Worm (Caenorhabditis elegans): ENCODE measurements around the gene Y39G8B.5.

The Y39G8B.5 gene

ce11 chrII:13981819-13982218, 9.8 kb downstream of the Y39G8B.5 start:
- TF ChIP-seq T22C8.4 (GFP tag; IDR thresholded peaks at IDR 0.05) = no peak
- TF ChIP-seq tab-1 (GFP tag; IDR thresholded peaks at IDR 0.05) = no peak
- no peak for TF ChIP-seq ref-1 (GFP tag; conservative IDR thresholded peaks at IDR 0.05)
- TF ChIP-seq ztf-23 (GFP tag; IDR thresholded peaks at IDR 0.05) = no peak
- TF ChIP-seq flt-1 (GFP tag; IDR thresholded peaks at IDR 0.05) = no peak
- no peak for TF ChIP-seq ztf-29 (GFP tag; IDR thresholded peaks at IDR 0.05)
- TF ChIP-seq klf-2 (GFP tag; conservative IDR thresholded peaks at IDR 0.05) = no peak
- no peak for TF ChIP-seq med-1 (GFP tag; optimal IDR thresholded peaks at IDR 0.05; ENCODE audit: insufficient read depth)
- no peak for TF ChIP-seq cog-1 (tag; optimal IDR thresholded peaks at IDR 0.05)

- TF ChIP-seq cog-1 (tag; optimal IDR thresholded peaks at IDR 0.05) (no peak), ref-1 (GFP tag; conservative IDR thresholded peaks at IDR 0.05) (no peak), tab-1 (GFP tag; IDR thresholded peaks at IDR 0.05) (no peak), med-1 (GFP tag; optimal IDR thresholded peaks at IDR 0.05; ENCODE audit: insufficient read depth) (no peak), ztf-23 (GFP tag; IDR thresholded peaks at IDR 0.05) (no peak), ztf-29 (GFP tag; IDR thresholded peaks at IDR 0.05) (no peak), klf-2 (GFP tag; conservative IDR thresholded peaks at IDR 0.05) (no peak), flt-1 (GFP tag; IDR thresholded peaks at IDR 0.05) (no peak), T22C8.4 (GFP tag; IDR thresholded peaks at IDR 0.05) (no peak)
Observed at ce11 chrII:13981097-13981496, 10.5 kb downstream of the Y39G8B.5 start, which contains the start of gene Y39G8B.9. Gene Y39G8B.9 (plus strand): TSS chrII:13981365.

- no peak for TF ChIP-seq klf-2 (GFP tag; conservative IDR thresholded peaks at IDR 0.05)
- no peak for TF ChIP-seq ztf-23 (GFP tag; IDR thresholded peaks at IDR 0.05)
- TF ChIP-seq ref-1 (GFP tag; conservative IDR thresholded peaks at IDR 0.05) = no peak
- TF ChIP-seq med-1 (GFP tag; optimal IDR thresholded peaks at IDR 0.05; ENCODE audit: insufficient read depth) = no peak
- TF ChIP-seq ztf-29 (GFP tag; IDR thresholded peaks at IDR 0.05) = no peak
- no peak for TF ChIP-seq cog-1 (tag; optimal IDR thresholded peaks at IDR 0.05)
- no peak for TF ChIP-seq flt-1 (GFP tag; IDR thresholded peaks at IDR 0.05)
- no peak for TF ChIP-seq tab-1 (GFP tag; IDR thresholded peaks at IDR 0.05)
- TF ChIP-seq T22C8.4 (GFP tag; IDR thresholded peaks at IDR 0.05) = no peak
Observed at ce11 chrII:13979833-13980513, 11.7 kb downstream of the Y39G8B.5 start, which contains the start of gene sre-48. Gene sre-48 (minus strand): TSS chrII:13979883.

- TF ChIP-seq T22C8.4 (GFP tag; IDR thresholded peaks at IDR 0.05) (no peak), ztf-23 (GFP tag; IDR thresholded peaks at IDR 0.05) (no peak), ztf-29 (GFP tag; IDR thresholded peaks at IDR 0.05) (no peak), klf-2 (GFP tag; conservative IDR thresholded peaks at IDR 0.05) (no peak), ref-1 (GFP tag; conservative IDR thresholded peaks at IDR 0.05) (no peak), flt-1 (GFP tag; IDR thresholded peaks at IDR 0.05) (no peak), med-1 (GFP tag; optimal IDR thresholded peaks at IDR 0.05; ENCODE audit: insufficient read depth) (no peak), tab-1 (GFP tag; IDR thresholded peaks at IDR 0.05) (no peak), cog-1 (tag; optimal IDR thresholded peaks at IDR 0.05) (no peak)
Observed at ce11 chrII:13977701-13978100, 13.9 kb downstream of the Y39G8B.5 start.

ce11 chrII:13976161-13976560, 15.5 kb downstream of the Y39G8B.5 start, which contains the start of gene Y39G8B.2:
Gene Y39G8B.2 (minus strand): TSS chrII:13976221.
- TF ChIP-seq tab-1 (GFP tag; IDR thresholded peaks at IDR 0.05) = peak; percentile 71; the same call in 1 of the 2 replicates
- TF ChIP-seq ztf-29 (GFP tag; IDR thresholded peaks at IDR 0.05) = peak; percentile 52; the same call in 1 of the 2 replicates
- TF ChIP-seq ref-1 (GFP tag; conservative IDR thresholded peaks at IDR 0.05) = no peak
- peak; percentile 76 for TF ChIP-seq flt-1 (GFP tag; IDR thresholded peaks at IDR 0.05)
- 0 out of 2 replicates have a peak, but pooled peaks have one; percentile 41 for TF ChIP-seq klf-2 (GFP tag; conservative IDR thresholded peaks at IDR 0.05)
- TF ChIP-seq T22C8.4 (GFP tag; IDR thresholded peaks at IDR 0.05) = no peak
- TF ChIP-seq ztf-23 (GFP tag; IDR thresholded peaks at IDR 0.05) = peak; percentile 83
- peak; percentile 74 for TF ChIP-seq cog-1 (tag; optimal IDR thresholded peaks at IDR 0.05)

- no peak for TF ChIP-seq tab-1 (GFP tag; IDR thresholded peaks at IDR 0.05)
- peak; percentile 74; the same call in 1 of the 2 replicates for TF ChIP-seq ztf-29 (GFP tag; IDR thresholded peaks at IDR 0.05)
- TF ChIP-seq ztf-23 (GFP tag; IDR thresholded peaks at IDR 0.05) = no peak
Observed at ce11 chrII:13974136-13974535, 17.5 kb downstream of the Y39G8B.5 start.

- TF ChIP-seq tab-1 (GFP tag; IDR thresholded peaks at IDR 0.05) (no peak), cog-1 (tag; optimal IDR thresholded peaks at IDR 0.05) (no peak)
Observed at ce11 chrII:13973514-13973913, 18.1 kb downstream of the Y39G8B.5 start, which contains the start of gene Y39G8B.1. Gene Y39G8B.1 (minus strand): TSS chrII:13973812.

ce11 chrII:13972199-13972598, 19.4 kb downstream of the Y39G8B.5 start:
- TF ChIP-seq cog-1 (tag; optimal IDR thresholded peaks at IDR 0.05) (no peak), ztf-23 (GFP tag; IDR thresholded peaks at IDR 0.05) (no peak), ref-1 (GFP tag; conservative IDR thresholded peaks at IDR 0.05) (no peak), klf-2 (GFP tag; conservative IDR thresholded peaks at IDR 0.05) (no peak)

ce11 chrII:13968979-13969378, 22.7 kb downstream of the Y39G8B.5 start, which contains the start of gene sre-43:
Gene sre-43 (minus strand): TSS chrII:13969079.
- TF ChIP-seq T22C8.4 (GFP tag; IDR thresholded peaks at IDR 0.05) (no peak), med-1 (GFP tag; optimal IDR thresholded peaks at IDR 0.05; ENCODE audit: insufficient read depth) (no peak), ref-1 (GFP tag; conservative IDR thresholded peaks at IDR 0.05) (no peak), ztf-29 (GFP tag; IDR thresholded peaks at IDR 0.05) (no peak), ztf-23 (GFP tag; IDR thresholded peaks at IDR 0.05) (no peak), klf-2 (GFP tag; conservative IDR thresholded peaks at IDR 0.05) (no peak), flt-1 (GFP tag; IDR thresholded peaks at IDR 0.05) (no peak), tab-1 (GFP tag; IDR thresholded peaks at IDR 0.05) (no peak), cog-1 (tag; optimal IDR thresholded peaks at IDR 0.05) (no peak)

ce11 chrII:13966242-13966641, 25.4 kb downstream of the Y39G8B.5 start, which contains the start of gene W07G1.7:
Gene W07G1.7 (minus strand): TSS chrII:13966342.
- TF ChIP-seq T22C8.4 (GFP tag; IDR thresholded peaks at IDR 0.05) (no peak), ztf-23 (GFP tag; IDR thresholded peaks at IDR 0.05) (no peak), cog-1 (tag; optimal IDR thresholded peaks at IDR 0.05) (no peak), klf-2 (GFP tag; conservative IDR thresholded peaks at IDR 0.05) (no peak), tab-1 (GFP tag; IDR thresholded peaks at IDR 0.05) (no peak), ztf-29 (GFP tag; IDR thresholded peaks at IDR 0.05) (no peak), ref-1 (GFP tag; conservative IDR thresholded peaks at IDR 0.05) (no peak), med-1 (GFP tag; optimal IDR thresholded peaks at IDR 0.05; ENCODE audit: insufficient read depth) (no peak), flt-1 (GFP tag; IDR thresholded peaks at IDR 0.05) (no peak)
